Worm (Caenorhabditis elegans): ENCODE results near the gene wee-1.1.

ce11 chrII:9594924-9595323 is 11.6 kb upstream of the wee-1.1 start, which contains the start of gene E02H1.5:
- TF ChIP-seq unc-39 (tag; optimal IDR thresholded peaks at IDR 0.05) = no peak
- no peak for TF ChIP-seq unc-55 (GFP tag; optimal IDR thresholded peaks at IDR 0.05)
- TF ChIP-seq ama-1 (optimal IDR thresholded peaks at IDR 0.05) = no peak
- TF ChIP-seq R02D3.7 (tag; optimal IDR thresholded peaks at IDR 0.05) = no peak
- TF ChIP-seq zag-1 (tag; optimal IDR thresholded peaks at IDR 0.05) = no peak
- TF ChIP-seq lsy-2 (tag; optimal IDR thresholded peaks at IDR 0.05) = no peak
- TF ChIP-seq lin-13 (GFP tag; optimal IDR thresholded peaks at IDR 0.05) = no peak

Measured in whole organism, L2 larva.